Fruit fly (Drosophila melanogaster) whole organism, embryonic: ENCODE measurements around the gene CG11350.

Experiments
- Aef1 ChIP-seq: fragments of 200-800 bp; sonication (Bioruptor generic); IDR thresholded peaks from 3 replicates; pipeline ENCODE4 v1.3.6; 2022; ENCODE audit warnings: missing biosample characterization, missing genetic modification characterization
- CG2116 ChIP-seq: fragments of 200-800 bp; sonication (Bioruptor generic); optimal IDR thresholded peaks from 3 replicates; lab custom pipeline; 2018; ENCODE audit warnings: missing biosample characterization, mild to moderate bottlenecking, missing genetic modification characterization
- CG32772 ChIP-seq: fragments of 200-800 bp; sonication (Bioruptor generic); IDR thresholded peaks from 2 replicates; pipeline ENCODE4 v1.3.6; 2022; ENCODE audit warnings: missing biosample characterization, missing genetic modification characterization
- Nf-YC ChIP-seq: fragments of 200-800 bp; optimal IDR thresholded peaks from 3 replicates; lab custom pipeline; 2019; ENCODE audit warnings: missing biosample characterization, mild to moderate bottlenecking, missing genetic modification characterization, moderate library complexity
- Sry-β ChIP-seq: fragments of 200-800 bp; sonication (Bioruptor generic); optimal IDR thresholded peaks from 2 replicates; lab custom pipeline; 2018; ENCODE audit warnings: missing biosample characterization, mild to moderate bottlenecking, missing genetic modification characterization, moderate library complexity
- ewg ChIP-seq: fragments of 200-800 bp; sonication (Bioruptor generic); optimal IDR thresholded peaks from 3 replicates; lab custom pipeline; 2017; ENCODE audit warnings: mild to moderate bottlenecking, missing biosample characterization, missing genetic modification reagents, missing genetic modification characterization
- onecut ChIP-seq: fragments of 200-800 bp; sonication (Bioruptor generic); IDR thresholded peaks from 2 replicates; pipeline ENCODE4 v1.3.6; 2022; ENCODE audit warnings: missing biosample characterization, missing genetic modification characterization
- scrt ChIP-seq: fragments of 200-800 bp; sonication (Bioruptor generic); optimal IDR thresholded peaks from 2 replicates; lab custom pipeline; 2018; ENCODE audit warnings: missing biosample characterization, mild to moderate bottlenecking, missing genetic modification characterization, moderate library complexity

DNA sequence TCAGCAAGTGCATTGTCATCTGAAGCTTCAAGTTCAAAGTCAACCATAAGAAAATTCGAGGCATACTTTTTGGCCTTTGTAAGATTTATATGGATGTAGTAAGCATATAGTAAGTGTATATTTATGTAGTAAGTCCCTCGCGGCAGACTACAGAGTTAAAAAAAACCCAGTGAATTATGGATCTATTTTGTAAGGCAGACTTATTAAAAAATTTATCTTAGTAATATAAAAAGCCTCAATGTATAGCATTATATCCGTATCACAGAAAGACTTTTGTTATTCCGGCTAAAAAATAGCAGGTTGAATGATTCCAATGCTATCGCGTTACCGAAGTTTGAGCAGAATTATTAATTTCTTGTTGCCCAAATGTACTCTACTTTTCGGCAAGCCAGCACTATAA lies 2.0 kb downstream of the CG11350 start:
- TF ChIP-seq Nf-YC (tag; lab: Kevin White, UChicago) (no peak), onecut (no peak), Aef1 (GFP tag; lab: Robert Waterston, UW) (no peak), Sry-β (GFP tag; lab: Kevin White, UChicago) (no peak), ewg (GFP tag; lab: Kevin White, UChicago) (no peak), scrt (no peak), CG32772 (no peak), CG2116 (GFP tag; lab: Kevin White, UChicago) (no peak)
